Fruit fly (Drosophila melanogaster) whole organism, wandering third instar larva: ENCODE results near the gene CG34404.

ENCODE experiments used
- Dfd ChIP-seq: fragments of >200 bp; optimal IDR thresholded peaks from 2 replicates; lab custom pipeline; 2017; ENCODE audit warnings: missing biosample characterization, missing genetic modification characterization
- GATAd ChIP-seq: sonication (Bioruptor generic); optimal IDR thresholded peaks from 2 replicates; lab custom pipeline; 2016; ENCODE audit warnings: missing biosample characterization, missing genetic modification characterization
- Hnf4 ChIP-seq: fragments of 200-800 bp; sonication (Bioruptor generic); optimal IDR thresholded peaks from 2 replicates; lab custom pipeline; 2016; ENCODE audit warnings: missing biosample characterization, mild to moderate bottlenecking, missing genetic modification characterization
- Jra ChIP-seq: sonication (Bioruptor generic); optimal IDR thresholded peaks from 2 replicates; lab custom pipeline; 2016; ENCODE audit warnings: missing biosample characterization, missing genetic modification characterization
- Myc ChIP-seq: fragments of >200 bp; optimal IDR thresholded peaks from 2 replicates; lab custom pipeline; 2017
- br ChIP-seq: fragments of 200-800 bp; sonication (Bioruptor generic); optimal IDR thresholded peaks from 2 replicates; lab custom pipeline; 2016; ENCODE audit warnings: missing biosample characterization, missing genetic modification characterization
- brk ChIP-seq: fragments of 200-800 bp; sonication (Bioruptor generic); optimal IDR thresholded peaks from 2 replicates; lab custom pipeline; 2016; ENCODE audit warnings: missing biosample characterization, mild to moderate bottlenecking, missing genetic modification characterization
- fru ChIP-seq: fragments of 200-800 bp; sonication (Bioruptor generic); optimal IDR thresholded peaks from 3 replicates; lab custom pipeline; 2016; ENCODE audit warnings: missing biosample characterization, mild to moderate bottlenecking, missing genetic modification characterization
- h ChIP-seq: fragments of 200-800 bp; sonication (Bioruptor generic); optimal IDR thresholded peaks from 3 replicates; lab custom pipeline; 2016; ENCODE audit warnings: missing biosample characterization, mild to moderate bottlenecking, missing genetic modification characterization
- lola ChIP-seq: fragments of >200 bp; optimal IDR thresholded peaks from 2 replicates; lab custom pipeline; 2017; ENCODE audit warnings: missing biosample characterization, missing genetic modification characterization
- pan ChIP-seq: fragments of >200 bp; optimal IDR thresholded peaks from 2 replicates; lab custom pipeline; 2017
- psq ChIP-seq: fragments of 200-800 bp; sonication (Bioruptor generic); optimal IDR thresholded peaks from 3 replicates; lab custom pipeline; 2017; ENCODE audit warnings: missing biosample characterization, mild to moderate bottlenecking, missing genetic modification characterization, moderate library complexity
- sage ChIP-seq: fragments of 200-800 bp; sonication (Bioruptor generic); optimal IDR thresholded peaks from 2 replicates; lab custom pipeline; 2016; ENCODE audit warnings: missing biosample characterization, mild to moderate bottlenecking, missing genetic modification characterization

DNA sequence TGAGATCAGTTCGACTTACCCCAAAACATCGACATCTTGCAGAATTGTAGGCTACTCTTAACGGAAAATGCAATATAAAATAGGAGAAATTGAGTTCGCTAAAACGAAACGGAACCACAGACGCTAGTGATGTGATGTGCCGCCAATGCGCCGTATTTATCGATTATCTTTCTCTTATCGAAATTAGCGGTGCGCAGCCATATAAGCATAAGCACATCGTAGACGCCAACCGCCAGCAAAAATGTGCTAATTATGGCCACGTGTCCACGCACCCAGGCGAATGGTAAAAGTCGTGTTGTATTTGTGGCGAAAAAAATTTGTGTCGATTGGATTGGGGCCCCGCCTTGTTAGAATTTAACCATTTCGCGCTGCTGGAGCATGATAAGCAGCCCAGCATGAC lies 34.5 kb downstream of the CG34404 start, which contains the start of the genes Fkbp39 and Cyfip:
- TF ChIP-seq lola (GFP tag; lab: Kevin White, UChicago): no peak
- TF ChIP-seq pan: no peak
- peak; percentile 4 for TF ChIP-seq psq (GFP tag; lab: Kevin White, UChicago)
- no peak for TF ChIP-seq Jra (GFP tag; lab: Kevin White, UChicago)
- no peak for TF ChIP-seq br
- no peak for TF ChIP-seq sage (GFP tag; lab: Kevin White, UChicago)
- no peak for TF ChIP-seq brk (GFP tag; lab: Kevin White, UChicago)
- TF ChIP-seq fru (GFP tag; lab: Kevin White, UChicago): no peak
- TF ChIP-seq Dfd (GFP tag; lab: Kevin White, UChicago): no peak
- no peak for TF ChIP-seq GATAd
- peak; percentile 79 for TF ChIP-seq Myc (lab: Kevin White, UChicago)
- TF ChIP-seq h (GFP tag; lab: Kevin White, UChicago): no peak
- TF ChIP-seq Hnf4 (GFP tag; lab: Kevin White, UChicago): no peak
